Worm (Caenorhabditis elegans) whole organism, L4 larva: ENCODE results near the gene C16A3.6.

Experiments used
- F10B5.3 ChIP-seq: sonication (generic microtip); optimal IDR thresholded peaks from 2 replicates; lab custom pipeline; 2016; ENCODE audit warnings: mild to moderate bottlenecking, missing genetic modification characterization, missing compliant biosample characterization
- F26F4.8 ChIP-seq: fragments of 200-800 bp; sonication (Bioruptor generic); conservative IDR thresholded peaks from 2 replicates; pipeline ENCODE4 v1.3.6; 2022; ENCODE audit warnings: missing genetic modification characterization, missing compliant biosample characterization
- F37D6.2 ChIP-seq: sonication (generic microtip); optimal IDR thresholded peaks from 2 replicates; lab custom pipeline; 2016; ENCODE audit warnings: mild to moderate bottlenecking, missing genetic modification characterization, missing compliant biosample characterization
- F49E8.2 ChIP-seq: sonication (generic microtip); optimal IDR thresholded peaks from 2 replicates; lab custom pipeline; 2016; ENCODE audit warnings: missing compliant biosample characterization, mild to moderate bottlenecking, missing genetic modification characterization, borderline replicate concordance
- R02D3.7 ChIP-seq: fragments of 150-350 bp; sonication (generic microtip); optimal IDR thresholded peaks from 3 replicates; lab custom pipeline; 2014; ENCODE audit warnings: missing biosample characterization, missing genetic modification characterization
- T26A8.4 ChIP-seq: fragments of 200-800 bp; sonication (Bioruptor generic); IDR thresholded peaks from 2 replicates; pipeline ENCODE4 v1.3.6; 2022; ENCODE audit warnings: missing genetic modification characterization, missing compliant biosample characterization
- Y75B8A.6 ChIP-seq: fragments of 200-800 bp; sonication (Bioruptor generic); IDR thresholded peaks from 2 replicates; pipeline ENCODE4 v1.3.6; 2022; ENCODE audit warnings: missing genetic modification reagents, missing genetic modification characterization, missing compliant biosample characterization
- aha-1 ChIP-seq: fragments of 150-350 bp; peaks from one replicate; lab custom pipeline; 2014; ENCODE audit warnings: missing biosample characterization, missing genetic modification characterization
- aly-2 ChIP-seq: sonication (generic microtip); optimal IDR thresholded peaks from 2 replicates; lab custom pipeline; 2018; ENCODE audit warnings: missing biosample characterization, missing genetic modification characterization
- ama-1 ChIP-seq: fragments of 150-350 bp; optimal IDR thresholded peaks from 2 replicates; lab custom pipeline; 2014; ENCODE audit warnings: inconsistent platforms, mixed read lengths
- arid-1 ChIP-seq: fragments of 200-800 bp; sonication (Bioruptor generic); conservative IDR thresholded peaks from 2 replicates; pipeline ENCODE4 v1.3.6; 2022; ENCODE audit warnings: missing genetic modification reagents, missing genetic modification characterization, missing compliant biosample characterization
- attf-4 ChIP-seq: sonication (generic microtip); optimal IDR thresholded peaks from 3 replicates; lab custom pipeline; 2017; ENCODE audit warnings: missing biosample characterization, missing genetic modification characterization
- ceh-20 ChIP-seq: fragments of 200-800 bp; sonication (Bioruptor generic); IDR thresholded peaks from 2 replicates; pipeline ENCODE4 v1.3.6; 2022; ENCODE audit warnings: missing genetic modification reagents, missing genetic modification characterization, missing compliant biosample characterization
- ceh-28 ChIP-seq: fragments of 150-350 bp; optimal IDR thresholded peaks from 2 replicates; lab custom pipeline; 2014; ENCODE audit warnings: missing biosample characterization, missing genetic modification reagents, missing genetic modification characterization
- ceh-44 ChIP-seq: fragments of 200-800 bp; sonication (Bioruptor generic); IDR thresholded peaks from 2 replicates; pipeline ENCODE4 v1.3.6; 2022; ENCODE audit warnings: missing genetic modification reagents, missing genetic modification characterization, missing compliant biosample characterization
- ces-1 ChIP-seq: fragments of 150-350 bp; sonication (generic microtip); optimal IDR thresholded peaks from 4 replicates; lab custom pipeline; 2014; ENCODE audit warnings: missing biosample characterization, missing genetic modification reagents, missing genetic modification characterization
- ctbp-1 ChIP-seq: fragments of 200-800 bp; sonication (Bioruptor generic); IDR thresholded peaks from 2 replicates; pipeline ENCODE4 v1.3.6; 2022; ENCODE audit warnings: missing genetic modification reagents, missing genetic modification characterization, missing compliant biosample characterization
- daf-12 ChIP-seq: fragments of 150-350 bp; optimal IDR thresholded peaks from 2 replicates; lab custom pipeline; 2014; ENCODE audit warnings: missing biosample characterization, missing genetic modification reagents, missing genetic modification characterization
- daf-8 ChIP-seq: fragments of 200-800 bp; sonication (Bioruptor generic); IDR thresholded peaks from 2 replicates; pipeline ENCODE4 v1.3.6; 2022; ENCODE audit warnings: missing genetic modification characterization, missing compliant biosample characterization
- dmd-6 ChIP-seq: fragments of 200-800 bp; sonication (Bioruptor generic); IDR thresholded peaks from 2 replicates; pipeline ENCODE4 v1.3.6; 2022; ENCODE audit warnings: missing genetic modification reagents, missing genetic modification characterization, missing compliant biosample characterization
- dmd-8 ChIP-seq: fragments of 200-800 bp; sonication (Bioruptor generic); IDR thresholded peaks from 2 replicates; pipeline ENCODE4 v1.3.6; 2022; ENCODE audit warnings: missing genetic modification characterization, missing compliant biosample characterization
- dmd-9 ChIP-seq: fragments of 200-800 bp; sonication (Bioruptor generic); IDR thresholded peaks from 2 replicates; pipeline ENCODE4 v1.3.6; 2022; ENCODE audit warnings: missing genetic modification reagents, missing genetic modification characterization, missing compliant biosample characterization
- egl-27 ChIP-seq: sonication (generic microtip); optimal IDR thresholded peaks from 3 replicates; lab custom pipeline; 2017; ENCODE audit warnings: missing biosample characterization, missing genetic modification reagents, missing genetic modification characterization
- hlh-11 ChIP-seq: fragments of 200-800 bp; sonication (Bioruptor generic); optimal IDR thresholded peaks from 2 replicates; lab custom pipeline; 2018; ENCODE audit warnings: mild to moderate bottlenecking, missing genetic modification characterization, missing compliant biosample characterization
- hmg-1.1 ChIP-seq: fragments of 200-800 bp; sonication (Bioruptor generic); IDR thresholded peaks from 2 replicates; pipeline ENCODE4 v1.3.6; 2022; ENCODE audit warnings: missing genetic modification reagents, missing genetic modification characterization, missing compliant biosample characterization
- jun-1 ChIP-seq: fragments of 150-350 bp; optimal IDR thresholded peaks from 2 replicates; lab custom pipeline; 2014; ENCODE audit warnings: missing biosample characterization, missing genetic modification reagents, missing genetic modification characterization
- lim-7 ChIP-seq: fragments of 200-800 bp; sonication (Bioruptor generic); IDR thresholded peaks from 2 replicates; pipeline ENCODE4 v1.3.6; 2022; ENCODE audit warnings: missing genetic modification characterization, missing compliant biosample characterization
- lin-1 ChIP-seq: fragments of 200-800 bp; sonication (Bioruptor generic); IDR thresholded peaks from 2 replicates; pipeline ENCODE4 v1.3.6; 2022; ENCODE audit warnings: missing genetic modification reagents, missing genetic modification characterization, missing compliant biosample characterization
- lin-13 ChIP-seq: fragments of 150-350 bp; optimal IDR thresholded peaks from 2 replicates; lab custom pipeline; 2014; ENCODE audit warnings: missing biosample characterization, missing genetic modification reagents, missing genetic modification characterization
- lin-15B ChIP-seq: fragments of 150-350 bp; sonication (generic microtip); optimal IDR thresholded peaks from 3 replicates; lab custom pipeline; 2014; ENCODE audit warnings: missing biosample characterization, missing genetic modification characterization
- lsy-2 ChIP-seq, 2 experiments: fragments of 150-350 bp in 1 of 2; sonication (generic microtip) in 1 of 2; optimal IDR thresholded peaks; 2 replicates each; lab custom pipeline; 2014 to 2017; ENCODE audit warnings: missing biosample characterization in 2 of 2, missing genetic modification characterization in 2 of 2
- madf-5 ChIP-seq, 2 experiments: fragments of 200-800 bp; sonication (Bioruptor generic); IDR thresholded peaks; 2 replicates each; pipeline ENCODE4 v1.3.6; 2022; ENCODE audit warnings: missing compliant biosample characterization in 2 of 2, missing genetic modification characterization in 2 of 2
- madf-9 ChIP-seq: fragments of 200-800 bp; sonication (Bioruptor generic); conservative IDR thresholded peaks from 2 replicates; pipeline ENCODE4 v1.3.6; 2022; ENCODE audit warnings: missing genetic modification reagents, missing genetic modification characterization, missing compliant biosample characterization
- mdl-1 ChIP-seq, 2 experiments: fragments of 150-350 bp in 1 of 2; sonication (generic microtip) in 1 of 2; optimal IDR thresholded peaks; 2 replicates each; lab custom pipeline; 2014 to 2017; ENCODE audit warnings: missing biosample characterization in 2 of 2, missing genetic modification characterization in 2 of 2
- mep-1 ChIP-seq: fragments of 150-350 bp; sonication (generic microtip); optimal IDR thresholded peaks from 3 replicates; lab custom pipeline; 2014; ENCODE audit warnings: missing biosample characterization, missing genetic modification characterization
- mes-2 ChIP-seq: sonication (generic microtip); optimal IDR thresholded peaks from 2 replicates; lab custom pipeline; 2016; ENCODE audit warnings: missing genotype, mild to moderate bottlenecking, missing genetic modification characterization, missing compliant biosample characterization; ENCODE audit not compliant: poor library complexity, severe bottlenecking
- mxl-2 ChIP-seq: fragments of 200-800 bp; sonication (Bioruptor generic); conservative IDR thresholded peaks from 2 replicates; pipeline ENCODE4 v1.3.6; 2022; ENCODE audit warnings: missing genetic modification reagents, missing genetic modification characterization, missing compliant biosample characterization
- nhr-10 ChIP-seq: fragments of 150-350 bp; optimal IDR thresholded peaks from 2 replicates; lab custom pipeline; 2014; ENCODE audit warnings: missing biosample characterization, missing genetic modification characterization
- nhr-11 ChIP-seq: fragments of 150-350 bp; optimal IDR thresholded peaks from 2 replicates; lab custom pipeline; 2014; ENCODE audit warnings: missing biosample characterization, missing genetic modification characterization
- nhr-25 ChIP-seq: sonication (generic microtip); optimal IDR thresholded peaks from 2 replicates; lab custom pipeline; 2017; ENCODE audit warnings: missing genetic modification characterization, mild to moderate bottlenecking, missing compliant biosample characterization, antibody characterized with exemption, moderate library complexity, borderline replicate concordance; ENCODE audit not compliant: insufficient read depth
- nhr-28 ChIP-seq: fragments of 150-350 bp; optimal IDR thresholded peaks from 2 replicates; lab custom pipeline; 2014; ENCODE audit warnings: missing biosample characterization, missing genetic modification characterization
- nhr-42 ChIP-seq: fragments of 200-800 bp; sonication (Bioruptor generic); IDR thresholded peaks from 2 replicates; pipeline ENCODE4 v1.3.6; 2022; ENCODE audit warnings: missing genetic modification characterization, missing compliant biosample characterization
- nhr-6 ChIP-seq: fragments of 150-350 bp; optimal IDR thresholded peaks from 2 replicates; lab custom pipeline; 2014; ENCODE audit warnings: missing biosample characterization, missing genetic modification characterization
- nhr-76 ChIP-seq: fragments of 150-350 bp; optimal IDR thresholded peaks from 2 replicates; lab custom pipeline; 2014; ENCODE audit warnings: missing biosample characterization, missing genetic modification characterization
- pha-4 ChIP-seq, 2 experiments: fragments of 150-350 bp in 1 of 2; fragments of 200-800 bp in 1 of 2; sonication (Bioruptor generic) in 1 of 2; IDR thresholded peaks in 1 of 2; optimal IDR thresholded peaks in 1 of 2; 2 replicates each; pipeline versions ENCODE4 v1.3.6 to Lab custom; 2014 to 2022; ENCODE audit warnings: missing genetic modification characterization in 2 of 2, missing genetic modification reagents in 2 of 2, missing biosample characterization in 1 of 2, missing compliant biosample characterization in 1 of 2
- spr-3 ChIP-seq: fragments of 200-800 bp; sonication (Bioruptor generic); optimal IDR thresholded peaks from 2 replicates; lab custom pipeline; 2018; ENCODE audit warnings: mild to moderate bottlenecking, missing genetic modification characterization, missing compliant biosample characterization
- vab-7 ChIP-seq: fragments of 200-800 bp; sonication (Bioruptor generic); IDR thresholded peaks from 2 replicates; pipeline ENCODE4 v1.3.6; 2022; ENCODE audit warnings: missing genetic modification reagents, missing genetic modification characterization, missing compliant biosample characterization
- zfp-3 ChIP-seq: fragments of 200-800 bp; sonication (Bioruptor generic); conservative IDR thresholded peaks from 2 replicates; pipeline ENCODE4 v1.3.6; 2022; ENCODE audit warnings: missing genetic modification reagents, missing genetic modification characterization, missing compliant biosample characterization
- zip-11 ChIP-seq: fragments of 200-800 bp; sonication (Bioruptor generic); IDR thresholded peaks from 2 replicates; pipeline ENCODE4 v1.3.6; 2022; ENCODE audit warnings: missing genetic modification characterization, missing compliant biosample characterization
- ztf-7 ChIP-seq: fragments of 150-350 bp; optimal IDR thresholded peaks from 2 replicates; lab custom pipeline; 2014; ENCODE audit warnings: missing biosample characterization, missing genetic modification characterization

C16A3.6 gene

ce11 chrIII:6415306-6415973 is 36.4 kb downstream of the C16A3.6 start, which contains the start of gene nas-4 (continued):
- TF ChIP-seq jun-1 (tag; lab: Kevin White, UChicago) (no peak), ama-1 (lab: Kevin White, UChicago) (peak; percentile 77), madf-9 (GFP tag; lab: Robert Waterston, UW) (no peak), daf-8 (GFP tag; lab: Robert Waterston, UW) (no peak), mes-2 (peak; percentile 41), lsy-2 (tag; optimal IDR thresholded peaks at IDR 0.05; lab: Kevin White, UChicago) (no peak), pha-4 (GFP tag; IDR thresholded peaks at IDR 0.05; lab: Robert Waterston, UW) (no peak), pha-4 (tag; optimal IDR thresholded peaks at IDR 0.05; lab: Kevin White, UChicago) (no peak), F49E8.2 (tag; lab: Kevin White, UChicago) (no peak), madf-5 (GFP tag; IDR thresholded peaks at IDR 0.05; lab: Robert Waterston, UW) (no peak), lim-7 (0 out of 2 replicates have a peak, but pooled peaks have one; percentile 36), aly-2 (no peak), nhr-76 (tag; lab: Kevin White, UChicago) (no peak), Y75B8A.6 (GFP tag; lab: Robert Waterston, UW) (no peak), ceh-44 (GFP tag; lab: Robert Waterston, UW) (no peak), nhr-11 (tag; lab: Kevin White, UChicago) (no peak), F26F4.8 (GFP tag; lab: Robert Waterston, UW) (no peak), ctbp-1 (GFP tag; lab: Robert Waterston, UW) (no peak), mep-1 (tag; lab: Kevin White, UChicago) (peak; percentile 71), nhr-6 (no peak), dmd-6 (GFP tag; lab: Robert Waterston, UW) (peak; percentile 19; the same call in 1 of the 2 replicates), nhr-10 (tag; lab: Kevin White, UChicago) (peak; percentile 70), vab-7 (GFP tag; lab: Robert Waterston, UW) (no peak), F37D6.2 (tag; lab: Kevin White, UChicago) (no peak), nhr-28 (no peak), mdl-1 (tag; optimal IDR thresholded peaks at IDR 0.05; lab: Kevin White, UChicago) (no peak), F10B5.3 (no peak), T26A8.4 (GFP tag; lab: Robert Waterston, UW) (no peak), nhr-42 (GFP tag; lab: Robert Waterston, UW) (no peak), attf-4 (tag; lab: Kevin White, UChicago) (no peak), arid-1 (GFP tag; lab: Robert Waterston, UW) (0 out of 2 replicates have a peak, but pooled peaks have one; percentile 18), zfp-3 (no peak; the same call in 1 of the 2 replicates), mxl-2 (GFP tag; lab: Robert Waterston, UW) (no peak), hlh-11 (tag; lab: Kevin White, UChicago) (peak; percentile 13), dmd-9 (GFP tag; lab: Robert Waterston, UW) (no peak), ceh-28 (tag; lab: Kevin White, UChicago) (no peak), zip-11 (GFP tag; lab: Robert Waterston, UW) (no peak), ztf-7 (no peak), hmg-1.1 (GFP tag; lab: Robert Waterston, UW) (peak; percentile 43; the same call in 1 of the 2 replicates), lin-13 (GFP tag; lab: Kevin White, UChicago) (no peak), dmd-8 (GFP tag; lab: Robert Waterston, UW) (no peak), aha-1 (tag; lab: Kevin White, UChicago) (no peak), spr-3 (GFP tag; lab: Kevin White, UChicago) (no peak), ces-1 (GFP tag; lab: Kevin White, UChicago) (no peak), daf-12 (tag; lab: Kevin White, UChicago) (no peak), nhr-25 (tag; lab: Kevin White, UChicago) (no peak), ceh-20 (GFP tag; lab: Robert Waterston, UW) (no peak), lin-1 (GFP tag; lab: Robert Waterston, UW) (no peak), R02D3.7 (tag; lab: Kevin White, UChicago) (no peak), egl-27 (no peak), lin-15B (tag; lab: Kevin White, UChicago) (no peak)
